Fruit fly (Drosophila melanogaster) whole organism, embryonic: Measurements from ENCODE around the gene TkR86C.

Experiments used
- B-H1 ChIP-seq: fragments of 200-800 bp; sonication (Bioruptor generic); IDR thresholded peaks from 3 replicates; pipeline ENCODE4 v1.3.6; 2022; ENCODE audit warnings: missing biosample characterization, missing genetic modification characterization
- CG11504 ChIP-seq: fragments of 200-800 bp; sonication (Bioruptor generic); optimal IDR thresholded peaks from 3 replicates; lab custom pipeline; 2019; ENCODE audit warnings: missing biosample characterization, mild to moderate bottlenecking, missing genetic modification characterization, moderate library complexity
- CG11723 ChIP-seq: fragments of 200-800 bp; sonication (Bioruptor generic); optimal IDR thresholded peaks from 2 replicates; lab custom pipeline; 2017; ENCODE audit warnings: missing biosample characterization, mild to moderate bottlenecking, missing genetic modification characterization
- CG12104 ChIP-seq: fragments of 200-800 bp; sonication (Bioruptor generic); optimal IDR thresholded peaks from 3 replicates; lab custom pipeline; 2016; ENCODE audit warnings: missing biosample characterization, missing genetic modification characterization
- CG13123 ChIP-seq: fragments of 200-800 bp; sonication (Bioruptor generic); optimal IDR thresholded peaks from 2 replicates; lab custom pipeline; 2016; ENCODE audit warnings: missing biosample characterization, missing genetic modification characterization
- CG13624 ChIP-seq: fragments of 200-800 bp; sonication (Bioruptor generic); optimal IDR thresholded peaks from 2 replicates; lab custom pipeline; 2016; ENCODE audit warnings: missing biosample characterization, missing genetic modification characterization
- CG15514 ChIP-seq: fragments of 200-800 bp; sonication (Bioruptor generic); optimal IDR thresholded peaks from 3 replicates; lab custom pipeline; 2017; ENCODE audit warnings: missing biosample characterization, missing genetic modification characterization, mild to moderate bottlenecking, moderate library complexity, missing genetic modification reagents
- CG16779 ChIP-seq: fragments of 200-800 bp; sonication (Bioruptor generic); IDR thresholded peaks from 2 replicates; pipeline ENCODE4 v1.3.6; 2022; ENCODE audit warnings: missing biosample characterization, missing genetic modification characterization
- CG18619 ChIP-seq: fragments of 200-800 bp; sonication (Bioruptor generic); optimal IDR thresholded peaks from 3 replicates; lab custom pipeline; 2017; ENCODE audit warnings: missing biosample characterization, mild to moderate bottlenecking, missing genetic modification characterization
- CG2875 ChIP-seq: fragments of 200-800 bp; sonication (Bioruptor generic); optimal IDR thresholded peaks from 2 replicates; lab custom pipeline; 2017; ENCODE audit warnings: missing biosample characterization, mild to moderate bottlenecking, missing genetic modification characterization, missing genetic modification reagents
- CG31224 ChIP-seq: fragments of 200-800 bp; sonication (Bioruptor generic); IDR thresholded peaks from 2 replicates; pipeline ENCODE4 v1.3.6; 2022; ENCODE audit warnings: missing biosample characterization, missing genetic modification characterization
- CG32772 ChIP-seq: fragments of 200-800 bp; sonication (Bioruptor generic); IDR thresholded peaks from 2 replicates; pipeline ENCODE4 v1.3.6; 2022; ENCODE audit warnings: missing biosample characterization, missing genetic modification characterization
- CG42726 ChIP-seq: fragments of 200-800 bp; sonication (Bioruptor generic); IDR thresholded peaks from 2 replicates; pipeline ENCODE4 v1.3.6; 2022; ENCODE audit warnings: missing biosample characterization, missing genetic modification characterization; ENCODE audit not compliant: partially characterized antibody
- CG7271 ChIP-seq: fragments of 200-800 bp; sonication (Bioruptor generic); optimal IDR thresholded peaks from 2 replicates; lab custom pipeline; 2018; ENCODE audit warnings: missing biosample characterization, mild to moderate bottlenecking, missing genetic modification characterization, moderate library complexity
- CG7786 ChIP-seq: fragments of 200-800 bp; sonication (Bioruptor generic); optimal IDR thresholded peaks from 2 replicates; lab custom pipeline; 2016; ENCODE audit warnings: missing biosample characterization, missing genetic modification characterization
- CG7928 ChIP-seq: fragments of 200-800 bp; sonication (Bioruptor generic); optimal IDR thresholded peaks from 2 replicates; lab custom pipeline; 2017; ENCODE audit warnings: missing biosample characterization, mild to moderate bottlenecking, missing genetic modification characterization
- CG8388 ChIP-seq: fragments of 200-800 bp; sonication (Bioruptor generic); optimal IDR thresholded peaks from 2 replicates; lab custom pipeline; 2019; ENCODE audit warnings: missing biosample characterization, mild to moderate bottlenecking, missing genetic modification characterization, moderate library complexity
- CG8478 ChIP-seq: fragments of >200 bp; optimal IDR thresholded peaks from 2 replicates; lab custom pipeline; 2018
- CoRest ChIP-seq: fragments of 200-800 bp; sonication (Bioruptor generic); optimal IDR thresholded peaks from 3 replicates; lab custom pipeline; 2018; ENCODE audit warnings: missing biosample characterization, mild to moderate bottlenecking, missing genetic modification characterization, moderate library complexity
- Dll ChIP-seq: fragments of 200-800 bp; sonication (Bioruptor generic); IDR thresholded peaks from 4 replicates; pipeline ENCODE4 v1.3.6; 2022; ENCODE audit warnings: missing biosample characterization, missing genetic modification characterization; ENCODE audit not compliant: partially characterized antibody
- Dp ChIP-seq: fragments of 200-800 bp; sonication (Bioruptor generic); optimal IDR thresholded peaks from 2 replicates; lab custom pipeline; 2018; ENCODE audit warnings: missing biosample characterization, mild to moderate bottlenecking, missing genetic modification characterization, moderate library complexity
- H2.0 ChIP-seq: fragments of 200-800 bp; sonication (Bioruptor generic); IDR thresholded peaks from 2 replicates; pipeline ENCODE4 v1.3.6; 2022; ENCODE audit warnings: missing biosample characterization, missing genetic modification characterization
- Hand ChIP-seq: fragments of 200-800 bp; sonication (Bioruptor generic); optimal IDR thresholded peaks from 2 replicates; lab custom pipeline; 2017; ENCODE audit warnings: mild to moderate bottlenecking, missing biosample characterization, missing genetic modification reagents, missing genetic modification characterization
- Mad ChIP-seq: fragments of 200-800 bp; sonication (Bioruptor generic); optimal IDR thresholded peaks from 2 replicates; lab custom pipeline; 2016; ENCODE audit warnings: missing biosample characterization, missing genetic modification characterization
- NC2β ChIP-seq: fragments of 200-800 bp; sonication (Bioruptor generic); optimal IDR thresholded peaks from 2 replicates; lab custom pipeline; 2016; ENCODE audit warnings: missing biosample characterization, missing genetic modification characterization
- Rfx ChIP-seq: fragments of 200-800 bp; sonication (Bioruptor generic); IDR thresholded peaks from 2 replicates; pipeline ENCODE4 v1.3.6; 2022; ENCODE audit warnings: missing biosample characterization, missing genetic modification characterization
- ap ChIP-seq: fragments of 200-800 bp; sonication (Bioruptor generic); IDR thresholded peaks from 2 replicates; pipeline ENCODE4 v1.3.6; 2022; ENCODE audit warnings: missing biosample characterization, missing genetic modification characterization
- ase ChIP-seq: fragments of 200-800 bp; sonication (Bioruptor generic); IDR thresholded peaks from 3 replicates; pipeline ENCODE4 v1.3.6; 2022; ENCODE audit warnings: missing biosample characterization, missing genetic modification characterization
- crp ChIP-seq, 2 experiments: fragments of 200-800 bp; sonication (Bioruptor generic); optimal IDR thresholded peaks; 2 replicates in 1 of 2; 3 replicates in 1 of 2; lab custom pipeline; 2017; ENCODE audit warnings: missing biosample characterization in 2 of 2, missing genetic modification characterization in 2 of 2, mild to moderate bottlenecking in 1 of 2, moderate library complexity in 1 of 2
- cwo ChIP-seq: fragments of 200-800 bp; sonication (Bioruptor generic); optimal IDR thresholded peaks from 3 replicates; lab custom pipeline; 2017; ENCODE audit warnings: missing biosample characterization, missing genetic modification characterization, mild to moderate bottlenecking, moderate library complexity, missing genetic modification reagents
- dan ChIP-seq: fragments of 200-800 bp; sonication (Bioruptor generic); IDR thresholded peaks from 2 replicates; pipeline ENCODE4 v1.3.6; 2022; ENCODE audit warnings: missing biosample characterization, missing genetic modification characterization
- eve ChIP-seq, 2 experiments: fragments of >200 bp; optimal IDR thresholded peaks; 2 replicates each; lab custom pipeline; 2017; ENCODE audit warnings: missing biosample characterization in 2 of 2, missing genetic modification characterization in 2 of 2
- exex ChIP-seq: fragments of 200-800 bp; sonication (Bioruptor generic); optimal IDR thresholded peaks from 4 replicates; lab custom pipeline; 2018; ENCODE audit warnings: missing biosample characterization, mild to moderate bottlenecking, missing genetic modification characterization, moderate library complexity
- ftz-f1 ChIP-seq: fragments of 200-800 bp; sonication (Bioruptor generic); optimal IDR thresholded peaks from 2 replicates; lab custom pipeline; 2016; ENCODE audit warnings: missing biosample characterization, missing genetic modification characterization
- hb ChIP-seq: fragments of 200-800 bp; sonication (Bioruptor generic); IDR thresholded peaks from 3 replicates; pipeline ENCODE4 v1.3.6; 2022; ENCODE audit warnings: missing biosample characterization, missing genetic modification characterization; ENCODE audit not compliant: partially characterized antibody
- inv ChIP-seq: fragments of 200-800 bp; sonication (Bioruptor generic); IDR thresholded peaks from 2 replicates; pipeline ENCODE4 v1.3.6; 2022; ENCODE audit warnings: missing biosample characterization, missing genetic modification characterization; ENCODE audit not compliant: partially characterized antibody
- lbe ChIP-seq: fragments of 200-800 bp; sonication (Bioruptor generic); optimal IDR thresholded peaks from 2 replicates; lab custom pipeline; 2016; ENCODE audit warnings: missing biosample characterization, mild to moderate bottlenecking, missing genetic modification characterization
- mirr ChIP-seq: fragments of 200-800 bp; sonication (Bioruptor generic); optimal IDR thresholded peaks from 3 replicates; lab custom pipeline; 2018; ENCODE audit warnings: missing biosample characterization, mild to moderate bottlenecking, missing genetic modification characterization
- nerfin-1 ChIP-seq: fragments of 200-800 bp; sonication (Bioruptor generic); optimal IDR thresholded peaks from 3 replicates; lab custom pipeline; 2019; ENCODE audit warnings: missing biosample characterization, mild to moderate bottlenecking, missing genetic modification characterization, moderate library complexity
- pfk ChIP-seq: fragments of 200-800 bp; sonication (Bioruptor generic); optimal IDR thresholded peaks from 2 replicates; lab custom pipeline; 2018; ENCODE audit warnings: missing biosample characterization, mild to moderate bottlenecking, missing genetic modification characterization, moderate library complexity
- phol ChIP-seq: fragments of 200-800 bp; sonication (Bioruptor generic); optimal IDR thresholded peaks from 3 replicates; lab custom pipeline; 2018; ENCODE audit warnings: missing biosample characterization, mild to moderate bottlenecking, missing genetic modification characterization, moderate library complexity
- sim ChIP-seq: fragments of 200-800 bp; sonication (Bioruptor generic); IDR thresholded peaks from 2 replicates; pipeline ENCODE4 v1.3.6; 2022; ENCODE audit warnings: missing biosample characterization, missing genetic modification characterization
- sr ChIP-seq: fragments of 200-800 bp; sonication (Bioruptor generic); IDR thresholded peaks from 3 replicates; pipeline ENCODE4 v1.3.6; 2022; ENCODE audit warnings: missing biosample characterization, missing genetic modification characterization
- wek ChIP-seq: fragments of 200-800 bp; sonication (Bioruptor generic); optimal IDR thresholded peaks from 3 replicates; lab custom pipeline; 2018; ENCODE audit warnings: missing biosample characterization, mild to moderate bottlenecking, missing genetic modification characterization, moderate library complexity

The TkR86C gene

DNA sequence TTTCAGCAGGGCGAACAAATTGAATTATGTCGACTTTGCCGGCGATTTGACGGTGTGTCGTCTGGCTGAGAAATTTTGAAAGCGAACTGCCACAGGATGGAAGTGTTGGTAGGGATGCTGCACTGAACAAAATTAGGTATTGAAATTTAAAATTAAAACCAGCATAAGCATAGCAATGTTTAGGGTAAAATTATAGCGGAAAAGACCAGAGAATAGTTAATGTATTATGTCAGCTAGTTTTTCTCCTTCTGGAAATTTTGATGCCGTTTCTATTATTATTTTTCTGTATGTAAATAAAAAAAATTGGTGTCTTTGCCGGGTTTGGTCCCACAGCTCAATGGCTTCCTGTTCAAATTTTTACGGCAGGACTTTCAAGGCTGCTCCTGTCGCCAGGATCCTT, 24.3 kb downstream of the TkR86C start (continued):
- no peak for TF ChIP-seq Mad (GFP tag; lab: Kevin White, UChicago)
- TF ChIP-seq phol (tag; lab: Kevin White, UChicago) = no peak
- TF ChIP-seq CG31224 (GFP tag; lab: Robert Waterston, UW) = no peak
- no peak for TF ChIP-seq lbe (GFP tag; lab: Kevin White, UChicago)
- no peak for TF ChIP-seq cwo (GFP tag; lab: Kevin White, UChicago)
- no peak for TF ChIP-seq CG13624 (GFP tag; lab: Kevin White, UChicago)
- no peak for TF ChIP-seq mirr (GFP tag; lab: Kevin White, UChicago)
- TF ChIP-seq hb (GFP tag; lab: Robert Waterston, UW) = no peak
- no peak for TF ChIP-seq nerfin-1 (tag; lab: Kevin White, UChicago)
- no peak for TF ChIP-seq CG32772 (GFP tag; lab: Robert Waterston, UW)
- no peak for TF ChIP-seq ap (GFP tag; lab: Robert Waterston, UW)
- TF ChIP-seq Rfx (GFP tag; lab: Robert Waterston, UW) = 0 out of 2 replicates have a peak, but pooled peaks have one; percentile 30

dm6 chr3R:10714498-10714897, 36.5 kb downstream of the TkR86C start, which contains the start of gene CG4073:
CG4073 (plus strand) TSS chr3R:10714798.
- TF ChIP-seq Dp (GFP tag; lab: Kevin White, UChicago) (no peak), eve (GFP tag; optimal IDR thresholded peaks at IDR 0.05; lab: Kevin White, UChicago) (no peak), CG7271 (no peak), pfk (GFP tag; lab: Kevin White, UChicago) (no peak), ase (no peak), CG7786 (GFP tag; lab: Kevin White, UChicago) (no peak), CG42726 (GFP tag; lab: Robert Waterston, UW) (no peak), sr (GFP tag; lab: Robert Waterston, UW) (no peak), CG7928 (GFP tag; lab: Kevin White, UChicago) (no peak), CG12104 (no peak), CoRest (tag; lab: Kevin White, UChicago) (no peak), B-H1 (no peak)

DNA sequence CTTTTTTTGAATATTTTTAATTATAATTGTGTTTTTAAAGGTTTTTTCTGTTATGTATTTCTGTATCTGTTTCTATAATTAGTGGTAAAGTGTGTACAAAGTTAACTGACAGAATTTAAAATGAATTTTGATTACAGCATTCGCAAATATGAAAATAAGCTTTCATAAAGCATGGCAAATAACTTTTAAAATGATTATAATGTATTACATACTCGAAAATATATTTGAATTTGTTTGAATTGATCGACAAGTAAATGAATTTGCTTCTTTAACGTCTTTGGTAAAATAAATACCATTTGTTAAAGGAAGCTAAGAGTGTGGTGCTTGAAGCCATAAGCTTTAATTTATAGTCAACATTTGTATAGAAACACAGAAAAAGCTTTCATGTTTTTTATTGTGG, 39.9 kb downstream of the TkR86C start, which contains the start of gene CG14689:
Gene CG14689, minus strand, starts transcription at position 101 of the 400 bp plus-strand sequence.
- no peak for TF ChIP-seq eve (GFP tag; optimal IDR thresholded peaks at IDR 0.05; lab: Kevin White, UChicago)
- peak; percentile 81 for TF ChIP-seq CG11504 (tag; lab: Kevin White, UChicago)
- TF ChIP-seq, all 482 proteins: peak for 1

- TF ChIP-seq CG15514 (GFP tag; lab: Kevin White, UChicago) (no peak), CG8388 (GFP tag; lab: Kevin White, UChicago) (peak; percentile 61), crp (GFP tag; optimal IDR thresholded peaks at IDR 0.05; lab: Kevin White, UChicago) (peak in 1 of 2 experiments; percentile 12)
Measured at dm6 chr3R:10709264-10709663, 41.8 kb downstream of the TkR86C start, which contains the start of gene CG31373. CG31373 (minus strand) TSS chr3R:10709364.

DNA sequence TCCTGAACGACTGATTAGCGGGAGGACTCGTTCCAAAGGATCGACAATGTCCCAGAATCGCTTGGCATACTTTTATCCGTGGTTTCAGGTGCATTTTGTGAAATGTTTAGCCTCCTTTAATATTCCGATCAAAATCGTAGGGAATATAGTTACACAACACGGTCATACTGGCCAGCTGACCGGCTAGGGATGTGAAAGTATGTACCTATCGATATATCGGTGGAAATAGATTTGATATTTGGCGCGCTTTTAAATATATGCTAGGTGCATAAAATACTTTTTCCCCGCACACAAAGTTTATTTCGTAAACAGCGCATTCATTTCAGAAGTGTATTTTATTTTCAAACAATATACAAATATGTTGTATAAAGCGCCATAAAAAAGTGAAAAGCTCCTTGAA, 42.9 kb downstream of the TkR86C start, which contains the start of gene CG31278:
Gene CG31278, minus strand, starts transcription at position 172 of the 400 bp plus-strand sequence.
- TF ChIP-seq CG8478 (lab: Kevin White, UChicago) (no peak), CG7786 (GFP tag; lab: Kevin White, UChicago) (no peak), CG13624 (GFP tag; lab: Kevin White, UChicago) (no peak), NC2β (GFP tag; lab: Kevin White, UChicago) (no peak), wek (GFP tag; lab: Kevin White, UChicago) (no peak), Hand (GFP tag; lab: Kevin White, UChicago) (no peak), inv (GFP tag; lab: Robert Waterston, UW) (peak; percentile 54; the same call in 1 of the 2 replicates), exex (tag; lab: Kevin White, UChicago) (no peak), CG16779 (no peak), CG13123 (no peak), Dll (GFP tag; lab: Robert Waterston, UW) (peak; percentile 83), CG18619 (GFP tag; lab: Kevin White, UChicago) (no peak), H2.0 (GFP tag; lab: Robert Waterston, UW) (no peak), dan (no peak), sim (no peak), CG11723 (GFP tag; lab: Kevin White, UChicago) (no peak), ftz-f1 (no peak), CG2875 (GFP tag; lab: Kevin White, UChicago) (no peak)
